Worm (Caenorhabditis elegans) whole organism, young adult: Measurements from ENCODE around the gene har-1.

Source experiments
- ama-1 ChIP-seq, 3 experiments: fragments of 150-350 bp in 1 of 3; sonication (generic microtip) in 2 of 3; optimal IDR thresholded peaks; 2 replicates each; lab custom pipeline; 2014 to 2018; ENCODE audit warnings: missing biosample characterization in 2 of 3, missing genetic modification characterization in 2 of 3, missing genetic modification reagents in 2 of 3
- cebp-1 ChIP-seq, 2 experiments: fragments of 200-800 bp in 1 of 2; sonication (Bioruptor generic) in 1 of 2; sonication (generic microtip) in 1 of 2; IDR thresholded peaks in 1 of 2; optimal IDR thresholded peaks in 1 of 2; 2 replicates each; pipeline versions ENCODE4 v1.3.6 to Lab custom; 2017 to 2022; ENCODE audit warnings: missing compliant biosample characterization in 2 of 2, missing genetic modification characterization in 2 of 2, mild to moderate bottlenecking in 1 of 2, missing genetic modification reagents in 1 of 2, moderate library complexity in 1 of 2
- hrde-1 ChIP-seq: sonication (generic microtip); optimal IDR thresholded peaks from 2 replicates; lab custom pipeline; 2016; ENCODE audit warnings: missing genetic modification characterization, mild to moderate bottlenecking, missing compliant biosample characterization, moderate library complexity, missing genotype, missing genetic modification reagents, borderline replicate concordance
- madf-8 ChIP-seq: fragments of 200-800 bp; sonication (Bioruptor generic); conservative IDR thresholded peaks from 2 replicates; pipeline ENCODE4 v1.3.6; 2022; ENCODE audit warnings: missing genetic modification reagents, missing genetic modification characterization, missing compliant biosample characterization
- mes-4 ChIP-seq: sonication (generic microtip); optimal IDR thresholded peaks from 2 replicates; lab custom pipeline; 2016; ENCODE audit warnings: missing genotype, missing genetic modification characterization, missing compliant biosample characterization
- snpc-1.1 ChIP-seq: sonication (generic microtip); optimal IDR thresholded peaks from 2 replicates; lab custom pipeline; 2017; ENCODE audit warnings: missing genetic modification characterization, mild to moderate bottlenecking, missing compliant biosample characterization, antibody characterized with exemption, moderate library complexity, missing genotype, missing genetic modification reagents; ENCODE audit not compliant: insufficient read depth
- snpc-4 ChIP-seq, 5 experiments: fragments of 150-350 bp in 1 of 5; sonication (generic microtip) in 4 of 5; optimal IDR thresholded peaks; 2 replicates each; lab custom pipeline; 2014 to 2018; ENCODE audit warnings: missing genetic modification characterization in 5 of 5, missing biosample characterization in 3 of 5, antibody characterized with exemption in 2 of 5, mild to moderate bottlenecking in 2 of 5, missing compliant biosample characterization in 2 of 5, missing genotype in 2 of 5, moderate library complexity in 2 of 5, missing genetic modification reagents in 1 of 5

ce11 chrIII:4196988-4197384, 45.1 kb downstream of the har-1 start, which contains the start of gene asd-1:
- no peak for TF ChIP-seq snpc-1.1 (tag; lab: Kevin White, UChicago)
- TF ChIP-seq hrde-1: no peak
- TF ChIP-seq snpc-4 (GFP tag; optimal IDR thresholded peaks at IDR 0.05; lab: Kevin White, UChicago): no peak
- no peak for TF ChIP-seq snpc-4 (tag; optimal IDR thresholded peaks at IDR 0.05; lab: Kevin White, UChicago)
- no peak for TF ChIP-seq mes-4
- TF ChIP-seq cebp-1 (GFP tag; IDR thresholded peaks at IDR 0.05; lab: Robert Waterston, UW): no peak
- TF ChIP-seq cebp-1 (tag; optimal IDR thresholded peaks at IDR 0.05; lab: Kevin White, UChicago): no peak
- TF ChIP-seq ama-1 (optimal IDR thresholded peaks at IDR 0.05; lab: Kevin White, UChicago): no peak
- TF ChIP-seq ama-1 (GFP tag; optimal IDR thresholded peaks at IDR 0.05; lab: Kevin White, UChicago): no peak
- no peak for TF ChIP-seq madf-8 (GFP tag; lab: Robert Waterston, UW)
